Worm (Caenorhabditis elegans) whole organism, L4/young adult: ENCODE measurements around the gene Y75B8A.33.

ENCODE experiments used
- W03F9.2 ChIP-seq: fragments of 150-350 bp; optimal IDR thresholded peaks from 2 replicates; lab custom pipeline; 2014; ENCODE audit warnings: missing biosample characterization, missing genetic modification characterization
- dao-5 ChIP-seq: sonication (generic microtip); optimal IDR thresholded peaks from 2 replicates; lab custom pipeline; 2016; ENCODE audit warnings: missing genotype, missing genetic modification characterization, moderate library complexity, missing compliant biosample characterization
- him-1 ChIP-seq: sonication (generic microtip); optimal IDR thresholded peaks from 2 replicates; lab custom pipeline; 2016; ENCODE audit warnings: missing genotype, missing genetic modification reagents, missing genetic modification characterization, missing compliant biosample characterization

- TF ChIP-seq him-1 (tag; lab: Kevin White, UChicago): no peak
- TF ChIP-seq dao-5: no peak
- TF ChIP-seq W03F9.2 (tag; lab: Kevin White, UChicago): no peak
Observed at ce11 chrIII:12411059-12411458, 43.9 kb upstream of the Y75B8A.33 start.
